Fruit fly (Drosophila melanogaster) whole organism: ENCODE measurements around the gene CG14717.

ENCODE experiments used
- CG8478 ChIP-seq: fragments of >200 bp; optimal IDR thresholded peaks from 2 replicates; lab custom pipeline; 2018; ENCODE audit warnings: inconsistent platforms
- pan ChIP-seq: fragments of >200 bp; optimal IDR thresholded peaks from 2 replicates; lab custom pipeline; 2017
- psq ChIP-seq: fragments of >200 bp; optimal IDR thresholded peaks from 2 replicates; lab custom pipeline; 2017
- usp ChIP-seq: fragments of >200 bp; optimal IDR thresholded peaks from 2 replicates; lab custom pipeline; 2017; ENCODE audit warnings: missing biosample characterization, missing genetic modification characterization, mixed read lengths

- TF ChIP-seq usp (GFP tag; lab: Kevin White, UChicago) (no peak), CG8478 (lab: Kevin White, UChicago) (no peak), pan (lab: Kevin White, UChicago) (no peak), psq (lab: Kevin White, UChicago) (no peak)
These were observed 47.7 kb upstream of the CG14717 start for dm6 chr3R:11648356-11649355.
